Worm (Caenorhabditis elegans): ENCODE data around the gene sri-65.

Gene sri-65

DNA sequence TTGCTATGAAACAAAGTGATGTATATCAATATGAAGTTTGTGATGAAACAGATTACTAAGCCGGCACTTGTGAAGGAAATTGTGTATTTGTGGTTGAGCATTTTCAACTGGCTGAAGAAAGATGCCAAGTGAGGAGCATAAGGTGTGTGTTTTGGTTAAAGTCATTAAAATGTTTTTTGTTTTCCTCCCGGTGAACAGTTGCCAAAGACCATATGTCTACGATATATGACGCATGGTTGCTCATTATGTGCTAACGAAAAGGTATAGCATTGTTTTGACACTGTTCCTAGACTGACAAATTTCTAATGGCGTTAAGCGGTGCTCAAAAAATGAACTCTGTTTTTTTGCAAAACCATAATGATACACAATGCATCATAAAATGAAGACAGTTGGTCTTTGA, 28.8 kb upstream of the sri-65 start, which contains the start of gene str-55:
TSS of gene str-55 (minus strand) at position 101 of the 400 bp plus-strand sequence.
- no peak for TF ChIP-seq madf-6 (GFP tag; IDR thresholded peaks at IDR 0.05)
- no peak for TF ChIP-seq sptf-2 (GFP tag; optimal IDR thresholded peaks at IDR 0.05)

DNA sequence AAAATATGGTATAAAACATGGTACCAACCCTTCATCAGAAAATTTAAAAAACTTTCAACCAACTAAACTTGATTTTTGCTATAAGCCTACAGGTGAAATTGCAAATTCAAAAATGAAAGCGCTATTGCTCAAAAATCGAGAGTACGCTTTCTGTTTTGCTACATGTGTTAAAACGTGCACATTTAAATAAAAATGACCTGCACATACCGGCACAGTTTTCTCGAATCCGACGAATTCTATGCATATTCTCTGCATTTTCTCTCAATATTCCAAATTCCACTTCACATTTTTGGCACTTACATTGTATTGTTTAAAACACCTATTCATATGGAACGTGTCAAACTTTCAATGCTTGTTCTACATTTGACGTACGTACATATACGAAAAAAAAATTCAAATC, 22.4 kb upstream of the sri-65 start, which contains the start of gene srh-145:
TSS of gene srh-145 (plus strand) at position 193 of the 400 bp plus-strand sequence.
- no peak for TF ChIP-seq hlh-12 (tag; optimal IDR thresholded peaks at IDR 0.05)
- TF ChIP-seq mes-4 (tag; optimal IDR thresholded peaks at IDR 0.05) = no peak
- no peak for TF ChIP-seq snpc-3.4 (tag; optimal IDR thresholded peaks at IDR 0.05)

DNA sequence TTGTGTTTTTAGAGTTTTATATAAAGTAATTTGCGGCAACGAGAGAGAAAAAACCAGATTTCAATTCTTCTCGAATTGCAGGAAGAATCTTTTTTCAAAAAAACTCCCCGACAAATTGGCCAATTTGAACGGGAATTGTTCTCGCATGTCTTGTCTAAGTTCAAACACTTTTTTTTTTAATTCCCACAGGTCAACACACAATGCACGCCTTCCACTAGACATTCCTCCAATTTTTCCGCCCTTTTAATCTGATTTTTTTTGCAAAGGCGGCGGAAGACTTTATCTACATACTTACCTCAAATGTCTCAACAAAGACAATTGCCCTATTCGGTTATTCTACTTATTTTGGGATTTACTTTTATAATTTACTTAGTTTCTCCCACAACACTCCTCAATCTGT, 19.5 kb upstream of the sri-65 start, which contains the start of gene F26D2.3:
TSS of gene F26D2.3 (plus strand) at position 301 of the 400 bp plus-strand sequence.
- no peak for TF ChIP-seq lin-35 (GFP tag; optimal IDR thresholded peaks at IDR 0.05)
- TF ChIP-seq attf-3 (GFP tag; conservative IDR thresholded peaks at IDR 0.05) = no peak
- TF ChIP-seq somi-1 (GFP tag; optimal IDR thresholded peaks at IDR 0.05) = no peak
- TF ChIP-seq aptf-2 (GFP tag; conservative IDR thresholded peaks at IDR 0.05) = no peak
- TF ChIP-seq let-607 (tag; optimal IDR thresholded peaks at IDR 0.05) = no peak
- no peak for TF ChIP-seq F33H1.4 (GFP tag; IDR thresholded peaks at IDR 0.05)
- TF ChIP-seq nhr-179 (tag; optimal IDR thresholded peaks at IDR 0.05) = no peak
- no peak for TF ChIP-seq ztf-18 (tag; optimal IDR thresholded peaks at IDR 0.05)
- no peak for TF ChIP-seq tbx-9 (tag; optimal IDR thresholded peaks at IDR 0.05; ENCODE audit: borderline replicate concordance)
- no peak for TF ChIP-seq B0035.1 (tag; optimal IDR thresholded peaks at IDR 0.05)
- no peak for TF ChIP-seq ztf-22 (GFP tag; optimal IDR thresholded peaks at IDR 0.05)
- no peak for TF ChIP-seq bed-2 (GFP tag; IDR thresholded peaks at IDR 0.05)
- no peak for TF ChIP-seq mcd-1 (GFP tag; IDR thresholded peaks at IDR 0.05)
- TF ChIP-seq sea-2 (GFP tag; IDR thresholded peaks at IDR 0.05) = no peak
- TF ChIP-seq ceh-40 (GFP tag; IDR thresholded peaks at IDR 0.05) = no peak
- TF ChIP-seq snpc-3.4 (tag; optimal IDR thresholded peaks at IDR 0.05) = no peak

DNA sequence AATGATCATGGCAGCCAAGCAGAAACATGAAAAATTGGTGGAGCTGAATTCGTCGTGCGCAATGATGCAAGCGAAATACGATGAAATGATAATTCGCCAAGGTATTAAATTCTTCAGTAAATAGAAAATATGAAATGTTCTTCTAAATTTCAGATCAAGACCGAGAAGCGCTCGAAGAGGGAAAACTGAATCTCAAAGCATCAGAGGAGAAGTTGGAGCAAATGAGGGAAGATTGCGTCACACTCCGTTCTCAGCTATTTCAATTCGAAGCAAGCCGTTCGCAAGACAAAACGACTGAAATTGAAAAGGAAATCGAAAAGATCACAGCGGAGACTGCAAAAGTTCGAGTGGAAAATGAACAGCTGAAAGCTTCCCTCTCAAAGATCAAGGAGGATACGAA, 18.2 kb upstream of the sri-65 start:
- no peak for TF ChIP-seq lsy-27 (tag; optimal IDR thresholded peaks at IDR 0.05; ENCODE audit: borderline replicate concordance, insufficient read depth)
- no peak for TF ChIP-seq egrh-3 (GFP tag; IDR thresholded peaks at IDR 0.05)
- TF ChIP-seq madf-10 (tag; optimal IDR thresholded peaks at IDR 0.05) = no peak
- no peak for TF ChIP-seq nhr-179 (tag; optimal IDR thresholded peaks at IDR 0.05)
- no peak for TF ChIP-seq him-1 (tag; optimal IDR thresholded peaks at IDR 0.05)
- TF ChIP-seq let-526 (GFP tag; IDR thresholded peaks at IDR 0.05) = no peak
- no peak for TF ChIP-seq unc-62 (GFP tag; optimal IDR thresholded peaks at IDR 0.05)
- TF ChIP-seq Y79H2A.3 (GFP tag; conservative IDR thresholded peaks at IDR 0.05) = no peak
- no peak for TF ChIP-seq pbrm-1 (GFP tag; IDR thresholded peaks at IDR 0.05)
- TF ChIP-seq F10E7.11 (tag; optimal IDR thresholded peaks at IDR 0.05) = no peak
- no peak for TF ChIP-seq hmg-1.2 (GFP tag; IDR thresholded peaks at IDR 0.05)
- TF ChIP-seq mcd-1 (GFP tag; IDR thresholded peaks at IDR 0.05) = no peak
- TF ChIP-seq xnd-1 (tag; optimal IDR thresholded peaks at IDR 0.05) = no peak
- no peak for TF ChIP-seq lin-54 (GFP tag; optimal IDR thresholded peaks at IDR 0.05)
- no peak for TF ChIP-seq gei-17 (GFP tag; optimal IDR thresholded peaks at IDR 0.05)
- TF ChIP-seq lin-35 (GFP tag; optimal IDR thresholded peaks at IDR 0.05) = no peak
- no peak for TF ChIP-seq ceh-79 (tag; optimal IDR thresholded peaks at IDR 0.05)
